Worm (Caenorhabditis elegans) whole organism, L3 larva: ENCODE measurements around the gene F28C1.1.

Source experiments
- aly-2 ChIP-seq: fragments of 150-350 bp; optimal IDR thresholded peaks from 2 replicates; lab custom pipeline; 2014; ENCODE audit warnings: missing biosample characterization, missing genetic modification characterization
- ceh-82 ChIP-seq: fragments of 150-350 bp; optimal IDR thresholded peaks from 2 replicates; lab custom pipeline; 2014; ENCODE audit warnings: missing biosample characterization, missing genetic modification characterization
- daf-12 ChIP-seq: fragments of 150-350 bp; optimal IDR thresholded peaks from 2 replicates; lab custom pipeline; 2014; ENCODE audit warnings: missing biosample characterization, missing genetic modification reagents, missing genetic modification characterization
- egl-27 ChIP-seq: sonication (generic microtip); optimal IDR thresholded peaks from 4 replicates; lab custom pipeline; 2017; ENCODE audit warnings: missing biosample characterization, missing genetic modification reagents, missing genetic modification characterization
- elt-3 ChIP-seq, 3 experiments: fragments of 150-350 bp in 1 of 3; sonication (generic microtip) in 2 of 3; optimal IDR thresholded peaks; 2 replicates in 2 of 3; 4 replicates in 1 of 3; lab custom pipeline; 2014 to 2017; ENCODE audit warnings: missing biosample characterization in 3 of 3, missing genetic modification characterization in 3 of 3
- mdl-1 ChIP-seq: fragments of 150-350 bp; optimal IDR thresholded peaks from 2 replicates; lab custom pipeline; 2014; ENCODE audit warnings: missing biosample characterization, missing genetic modification characterization
- nhr-12 ChIP-seq: fragments of 150-350 bp; optimal IDR thresholded peaks from 2 replicates; lab custom pipeline; 2014; ENCODE audit warnings: missing biosample characterization, missing genetic modification characterization
- nhr-25 ChIP-seq: sonication (generic microtip); optimal IDR thresholded peaks from 2 replicates; lab custom pipeline; 2017; ENCODE audit warnings: missing biosample characterization, missing genetic modification characterization
- nhr-28 ChIP-seq: fragments of 150-350 bp; optimal IDR thresholded peaks from 2 replicates; lab custom pipeline; 2014; ENCODE audit warnings: missing biosample characterization, missing genetic modification characterization
- unc-62 ChIP-seq: fragments of 150-350 bp; sonication (generic microtip); optimal IDR thresholded peaks from 4 replicates; lab custom pipeline; 2014; ENCODE audit warnings: missing biosample characterization, missing genetic modification reagents, missing genetic modification characterization

ce11 chrV:12415656-12416055 lies 34.9 kb upstream of the F28C1.1 start, which contains the start of gene cdr-2:
- TF ChIP-seq mdl-1 (tag; lab: Kevin White, UChicago) (no peak), nhr-12 (no peak), ceh-82 (tag; lab: Kevin White, UChicago) (no peak), nhr-28 (tag; lab: Kevin White, UChicago) (no peak), aly-2 (no peak), elt-3 (tag; optimal IDR thresholded peaks at IDR 0.05; lab: Kevin White, UChicago) (no peak), nhr-25 (tag; lab: Kevin White, UChicago) (no peak), unc-62 (GFP tag; lab: Kevin White, UChicago) (no peak), daf-12 (no peak), egl-27 (tag; lab: Kevin White, UChicago) (no peak)
